Fruit fly (Drosophila melanogaster): Measurements from ENCODE around the gene CG15564.

Gene CG15564

DNA sequence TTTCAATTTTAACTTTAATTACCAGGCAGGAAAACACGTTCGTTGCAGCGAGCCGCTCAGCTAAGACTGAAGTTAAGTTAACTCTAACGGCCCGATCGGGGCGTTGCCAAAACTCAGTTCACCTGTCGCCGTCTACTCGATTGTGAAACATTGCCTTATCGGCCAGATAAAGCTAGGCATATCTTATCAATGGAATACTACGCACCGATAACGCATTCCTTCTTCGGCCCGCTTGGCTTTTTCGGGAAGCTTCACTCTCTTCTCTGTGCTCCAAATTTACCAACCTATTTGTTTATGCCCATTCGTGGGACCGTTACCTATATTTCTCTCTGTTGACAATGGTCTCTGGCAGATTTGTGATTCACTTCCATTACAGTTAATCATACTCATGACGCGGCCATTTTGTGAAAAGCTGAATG lies 39.5 kb downstream of the CG15564 start, which contains the start of gene mesh (continued):
- no peak for TF ChIP-seq ey (GFP tag; optimal IDR thresholded peaks at IDR 0.05)
- no peak for TF ChIP-seq dmrt93B (GFP tag; optimal IDR thresholded peaks at IDR 0.05)
- no peak for TF ChIP-seq GATAd (GFP tag; optimal IDR thresholded peaks at IDR 0.05)
- no peak for TF ChIP-seq N (GFP tag; optimal IDR thresholded peaks at IDR 0.05)

DNA sequence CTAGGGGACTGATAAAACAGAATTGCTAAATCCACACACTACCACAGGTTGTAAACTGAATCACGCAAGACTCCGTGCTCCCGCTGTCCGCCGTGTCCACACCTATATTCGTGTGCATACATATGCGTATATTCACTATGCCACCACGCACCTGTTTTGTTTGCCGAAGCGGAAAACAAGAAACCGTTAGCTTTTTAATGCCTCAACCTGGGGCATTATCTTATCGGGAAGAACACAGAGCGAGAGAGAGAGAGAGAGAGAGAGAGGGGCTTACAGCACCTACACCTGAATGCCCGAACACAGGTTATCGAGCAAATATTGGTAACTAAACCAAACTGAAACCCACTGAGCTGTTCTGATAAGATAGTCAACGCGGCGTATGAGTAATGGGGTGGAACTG lies 40.5 kb downstream of the CG15564 start:
- TF ChIP-seq CG9705 (GFP tag; optimal IDR thresholded peaks at IDR 0.05), result no peak
- peak; percentile 11 for TF ChIP-seq h (GFP tag; optimal IDR thresholded peaks at IDR 0.05)
- TF ChIP-seq sv (GFP tag; optimal IDR thresholded peaks at IDR 0.05), result no peak
- no peak for TF ChIP-seq Hr83 (GFP tag; optimal IDR thresholded peaks at IDR 0.05; ENCODE audit: poor library complexity, severe bottlenecking)
- no peak for TF ChIP-seq Dfd (GFP tag; optimal IDR thresholded peaks at IDR 0.05)
- TF ChIP-seq Hr78 (GFP tag; optimal IDR thresholded peaks at IDR 0.05), result no peak
- no peak for TF ChIP-seq lola (GFP tag; optimal IDR thresholded peaks at IDR 0.05)
- TF ChIP-seq dl (GFP tag; optimal IDR thresholded peaks at IDR 0.05; ENCODE audit: insufficient read depth in 1 of 2, partially characterized antibody in 2 of 2), result no peak

DNA sequence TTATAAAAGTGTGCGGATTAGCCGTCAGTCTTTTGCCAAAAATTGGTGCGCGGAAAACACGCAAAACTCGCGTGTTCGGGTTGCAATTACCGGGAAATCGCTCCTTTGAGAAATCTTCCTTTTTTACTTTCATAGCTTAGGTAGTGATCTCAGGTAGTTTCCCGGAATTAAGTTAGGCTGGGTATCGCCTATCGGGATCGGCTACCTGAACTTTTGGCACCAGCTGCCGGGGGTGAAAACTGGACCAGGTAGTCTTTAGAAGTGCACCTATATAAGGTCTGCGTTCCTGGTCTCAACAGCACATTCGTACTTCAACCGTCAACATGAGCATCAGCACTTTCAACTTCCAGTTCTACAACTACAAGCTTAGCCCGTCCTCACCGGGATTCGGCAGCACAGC lies 42.1 kb downstream of the CG15564 start, which contains the start of gene bnk:
Gene bnk, plus strand, starts transcription at position 301 of the 400 bp plus-strand sequence.
- TF ChIP-seq HLH106 (tag; optimal IDR thresholded peaks at IDR 0.05), result no peak
- no peak for TF ChIP-seq rgr (GFP tag; optimal IDR thresholded peaks at IDR 0.05)
- no peak for TF ChIP-seq tai (GFP tag; optimal IDR thresholded peaks at IDR 0.05)
- no peak for TF ChIP-seq sv (GFP tag; optimal IDR thresholded peaks at IDR 0.05)
- TF ChIP-seq Myc (optimal IDR thresholded peaks at IDR 0.05), result no peak
- TF ChIP-seq Dfd (GFP tag; optimal IDR thresholded peaks at IDR 0.05), result no peak
- TF ChIP-seq dl (GFP tag; optimal IDR thresholded peaks at IDR 0.05; ENCODE audit: insufficient read depth in 1 of 2, partially characterized antibody in 2 of 2), result no peak

All from whole organism, wandering third instar larva.